Fruit fly (Drosophila melanogaster) whole organism, embryonic: ENCODE results near the gene CG15423.

Experiments
- Bdp1 ChIP-seq: fragments of 200-800 bp; sonication (Bioruptor generic); optimal IDR thresholded peaks from 3 replicates; lab custom pipeline; 2016; ENCODE audit warnings: missing biosample characterization, missing genetic modification characterization
- CG10959 ChIP-seq: fragments of 200-800 bp; sonication (Bioruptor generic); IDR thresholded peaks from 2 replicates; pipeline ENCODE4 v1.3.6; 2022; ENCODE audit warnings: missing biosample characterization, missing genetic modification characterization
- CG12769 ChIP-seq: fragments of 200-800 bp; sonication (Bioruptor generic); optimal IDR thresholded peaks from 2 replicates; lab custom pipeline; 2019; ENCODE audit warnings: missing biosample characterization, mild to moderate bottlenecking, missing genetic modification characterization, moderate library complexity
- CG13296 ChIP-seq: fragments of 200-800 bp; sonication (Bioruptor generic); optimal IDR thresholded peaks from 3 replicates; lab custom pipeline; 2018; ENCODE audit warnings: missing biosample characterization, mild to moderate bottlenecking, missing genetic modification characterization
- CG16815 ChIP-seq: fragments of 200-800 bp; sonication (Bioruptor generic); optimal IDR thresholded peaks from 3 replicates; lab custom pipeline; 2017; ENCODE audit warnings: missing biosample characterization, mild to moderate bottlenecking, missing genetic modification characterization
- CG2678 ChIP-seq: fragments of 200-800 bp; sonication (Bioruptor generic); optimal IDR thresholded peaks from 3 replicates; lab custom pipeline; 2019; ENCODE audit warnings: missing biosample characterization, mild to moderate bottlenecking, missing genetic modification characterization, moderate library complexity
- CG3407 ChIP-seq: fragments of 200-800 bp; sonication (Bioruptor generic); optimal IDR thresholded peaks from 2 replicates; lab custom pipeline; 2018; ENCODE audit warnings: missing biosample characterization, mild to moderate bottlenecking, missing genetic modification characterization
- CG4404 ChIP-seq: fragments of 200-800 bp; sonication (Bioruptor generic); IDR thresholded peaks from 2 replicates; pipeline ENCODE4 v1.3.6; 2022; ENCODE audit warnings: missing biosample characterization, missing genetic modification characterization
- CG4820 ChIP-seq: fragments of 200-800 bp; sonication (Bioruptor generic); optimal IDR thresholded peaks from 3 replicates; lab custom pipeline; 2016; ENCODE audit warnings: missing biosample characterization, missing genetic modification characterization
- CG6813 ChIP-seq: fragments of 200-800 bp; sonication (Bioruptor generic); optimal IDR thresholded peaks from 2 replicates; lab custom pipeline; 2017; ENCODE audit warnings: missing biosample characterization, missing genetic modification characterization, mild to moderate bottlenecking, moderate library complexity, missing genetic modification reagents
- CG7556 ChIP-seq: fragments of 200-800 bp; sonication (Bioruptor generic); optimal IDR thresholded peaks from 2 replicates; lab custom pipeline; 2017; ENCODE audit warnings: missing biosample characterization, mild to moderate bottlenecking, missing genetic modification characterization
- CG7963 ChIP-seq: fragments of 200-800 bp; sonication (Bioruptor generic); IDR thresholded peaks from 3 replicates; pipeline ENCODE4 v1.3.6; 2022; ENCODE audit warnings: missing biosample characterization, missing genetic modification characterization; ENCODE audit not compliant: partially characterized antibody
- Ets65A ChIP-seq: fragments of 200-800 bp; sonication (Bioruptor generic); peaks from one replicate; lab custom pipeline; 2016; ENCODE audit warnings: missing biosample characterization, missing genetic modification characterization
- Fer1 ChIP-seq: fragments of 200-800 bp; sonication (Bioruptor generic); optimal IDR thresholded peaks from 2 replicates; lab custom pipeline; 2017; ENCODE audit warnings: missing biosample characterization, mild to moderate bottlenecking, missing genetic modification characterization
- Hey ChIP-seq: fragments of 200-800 bp; sonication (Bioruptor generic); optimal IDR thresholded peaks from 3 replicates; lab custom pipeline; 2018; ENCODE audit warnings: missing biosample characterization, mild to moderate bottlenecking, missing genetic modification characterization
- Lpt ChIP-seq: fragments of >200 bp; optimal IDR thresholded peaks from 2 replicates; lab custom pipeline; 2018; ENCODE audit warnings: missing biosample characterization, missing genetic modification characterization
- Med ChIP-seq: fragments of 200-800 bp; sonication (Bioruptor generic); peaks from one replicate; lab custom pipeline; 2016; ENCODE audit warnings: missing biosample characterization, missing genetic modification characterization, mild to moderate bottlenecking, inconsistent platforms, moderate library complexity
- NC2β ChIP-seq: fragments of 200-800 bp; sonication (Bioruptor generic); optimal IDR thresholded peaks from 2 replicates; lab custom pipeline; 2016; ENCODE audit warnings: missing biosample characterization, missing genetic modification characterization
- Nf-YB ChIP-seq: fragments of 200-800 bp; sonication (Bioruptor generic); optimal IDR thresholded peaks from 3 replicates; lab custom pipeline; 2019; ENCODE audit warnings: missing biosample characterization, mild to moderate bottlenecking, missing genetic modification characterization, moderate library complexity
- Six4 ChIP-seq: fragments of 200-800 bp; sonication (Bioruptor generic); optimal IDR thresholded peaks from 2 replicates; lab custom pipeline; 2016; ENCODE audit warnings: missing biosample characterization, missing genetic modification characterization
- Vsx1 ChIP-seq: fragments of 200-800 bp; sonication (Bioruptor generic); optimal IDR thresholded peaks from 2 replicates; lab custom pipeline; 2017; ENCODE audit warnings: missing biosample characterization, mild to moderate bottlenecking, missing genetic modification characterization, missing genetic modification reagents
- abd-A ChIP-seq: fragments of 200-800 bp; sonication (Bioruptor generic); optimal IDR thresholded peaks from 3 replicates; lab custom pipeline; 2019; ENCODE audit warnings: missing biosample characterization, mild to moderate bottlenecking, missing genetic modification characterization, moderate library complexity
- ase ChIP-seq: fragments of 200-800 bp; sonication (Bioruptor generic); IDR thresholded peaks from 3 replicates; pipeline ENCODE4 v1.3.6; 2022; ENCODE audit warnings: missing biosample characterization, missing genetic modification characterization
- bbx ChIP-seq: fragments of 200-800 bp; sonication (Bioruptor generic); IDR thresholded peaks from 2 replicates; pipeline ENCODE4 v1.3.6; 2022; ENCODE audit warnings: missing biosample characterization, missing genetic modification characterization; ENCODE audit not compliant: partially characterized antibody
- cad ChIP-seq: fragments of >200 bp; optimal IDR thresholded peaks from 2 replicates; lab custom pipeline; 2017; ENCODE audit warnings: missing biosample characterization, missing genetic modification characterization
- chinmo ChIP-seq: fragments of 200-800 bp; sonication (Bioruptor generic); IDR thresholded peaks from 4 replicates; pipeline ENCODE4 v1.3.6; 2022; ENCODE audit warnings: missing biosample characterization, missing genetic modification characterization; ENCODE audit not compliant: partially characterized antibody
- ci ChIP-seq: fragments of 200-800 bp; sonication (Bioruptor generic); IDR thresholded peaks from 3 replicates; pipeline ENCODE4 v1.3.6; 2022; ENCODE audit warnings: missing biosample characterization, missing genetic modification characterization
- crol ChIP-seq: fragments of 200-800 bp; sonication (Bioruptor generic); IDR thresholded peaks from 2 replicates; pipeline ENCODE4 v1.3.6; 2022; ENCODE audit warnings: missing biosample characterization, missing genetic modification characterization
- eyg ChIP-seq: fragments of 200-800 bp; sonication (Bioruptor generic); optimal IDR thresholded peaks from 3 replicates; lab custom pipeline; 2016; ENCODE audit warnings: missing biosample characterization, missing genetic modification characterization
- fru ChIP-seq: fragments of >200 bp; optimal IDR thresholded peaks from 2 replicates; lab custom pipeline; 2017
- kay ChIP-seq: fragments of 200-800 bp; sonication (Bioruptor generic); optimal IDR thresholded peaks from 2 replicates; lab custom pipeline; 2016; ENCODE audit warnings: missing biosample characterization, missing genetic modification characterization
- ken ChIP-seq: fragments of 200-800 bp; sonication (Bioruptor generic); IDR thresholded peaks from 3 replicates; pipeline ENCODE4 v1.3.6; 2022; ENCODE audit warnings: missing biosample characterization, missing genetic modification characterization
- kni ChIP-seq: fragments of 200-800 bp; sonication (Bioruptor generic); optimal IDR thresholded peaks from 3 replicates; lab custom pipeline; 2017; ENCODE audit warnings: mild to moderate bottlenecking, missing biosample characterization, missing genetic modification reagents, missing genetic modification characterization
- mld ChIP-seq: fragments of 200-800 bp; sonication (Bioruptor generic); IDR thresholded peaks from 3 replicates; pipeline ENCODE4 v1.3.6; 2022; ENCODE audit warnings: missing biosample characterization, missing genetic modification characterization; ENCODE audit not compliant: partially characterized antibody
- nerfin-1 ChIP-seq: fragments of 200-800 bp; sonication (Bioruptor generic); optimal IDR thresholded peaks from 3 replicates; lab custom pipeline; 2019; ENCODE audit warnings: missing biosample characterization, mild to moderate bottlenecking, missing genetic modification characterization, moderate library complexity
- pros ChIP-seq: fragments of 200-800 bp; sonication (Bioruptor generic); optimal IDR thresholded peaks from 3 replicates; lab custom pipeline; 2019; ENCODE audit warnings: missing biosample characterization, mild to moderate bottlenecking, missing genetic modification characterization, moderate library complexity
- repo ChIP-seq: fragments of 200-800 bp; sonication (Bioruptor generic); optimal IDR thresholded peaks from 2 replicates; lab custom pipeline; 2016; ENCODE audit warnings: missing biosample characterization, missing genetic modification characterization
- scrt ChIP-seq: fragments of 200-800 bp; sonication (Bioruptor generic); optimal IDR thresholded peaks from 2 replicates; lab custom pipeline; 2018; ENCODE audit warnings: missing biosample characterization, mild to moderate bottlenecking, missing genetic modification characterization, moderate library complexity
- sens ChIP-seq: fragments of 200-800 bp; sonication (Bioruptor generic); peaks from one replicate; lab custom pipeline; 2016; ENCODE audit warnings: missing biosample characterization, missing genetic modification characterization
- tll ChIP-seq, 2 experiments: fragments of 200-800 bp in 1 of 2; fragments of >200 bp in 1 of 2; sonication (Bioruptor generic) in 1 of 2; optimal IDR thresholded peaks; 2 replicates each; lab custom pipeline; 2017 to 2019; ENCODE audit warnings: missing biosample characterization in 2 of 2, missing genetic modification characterization in 2 of 2, mild to moderate bottlenecking in 1 of 2, moderate library complexity in 1 of 2
- unpg ChIP-seq: fragments of 200-800 bp; sonication (Bioruptor generic); optimal IDR thresholded peaks from 3 replicates; lab custom pipeline; 2018; ENCODE audit warnings: missing biosample characterization, mild to moderate bottlenecking, missing genetic modification characterization, moderate library complexity
- zfh1 ChIP-seq: fragments of 200-800 bp; sonication (Bioruptor generic); IDR thresholded peaks from 3 replicates; pipeline ENCODE4 v1.3.6; 2022; ENCODE audit warnings: missing biosample characterization, missing genetic modification characterization

Gene CG15423

DNA sequence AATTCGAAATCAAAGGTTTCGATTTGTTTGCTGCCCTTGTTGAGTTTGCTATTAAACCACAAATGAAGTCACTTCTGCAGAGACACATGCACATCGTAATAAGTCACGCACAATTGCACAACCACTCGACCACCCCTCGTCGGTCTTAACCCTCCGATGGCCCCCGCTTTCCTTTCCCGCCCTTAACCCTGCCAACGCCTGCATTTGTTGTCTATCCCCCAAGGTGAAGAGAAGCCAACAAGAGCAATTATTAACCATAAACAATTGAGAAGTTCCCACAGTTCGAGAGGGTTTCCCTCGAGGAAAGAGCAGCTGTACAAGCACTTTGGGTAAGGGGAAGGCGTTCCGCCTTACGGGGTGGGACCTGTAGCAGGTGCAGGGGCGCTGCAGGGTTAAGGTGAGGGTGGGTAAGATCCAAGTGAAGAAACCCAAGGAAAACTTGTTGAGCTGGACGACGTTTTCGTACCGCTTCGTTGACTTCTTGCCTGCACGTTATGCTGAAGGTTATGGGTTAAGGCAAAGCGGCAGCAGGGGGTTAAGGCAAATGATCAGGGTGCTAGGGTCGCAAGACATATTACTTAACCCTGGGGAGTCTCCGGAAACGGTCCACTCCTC lies 17.6 kb downstream of the CG15423 start:
- TF ChIP-seq Fer1 (GFP tag; lab: Kevin White, UChicago) (peak; percentile 25), kni (peak; percentile 45), Ets65A (peak; percentile 81), crol (peak; percentile 56), cad (GFP tag; lab: Kevin White, UChicago) (no peak), pros (GFP tag; lab: Kevin White, UChicago) (peak; percentile 98), Med (GFP tag; lab: Kevin White, UChicago) (peak; percentile 24), fru (lab: Kevin White, UChicago) (no peak), mld (0 out of 3 replicates have a peak, but pooled peaks have one; percentile 40), CG7556 (GFP tag; lab: Kevin White, UChicago) (no peak), nerfin-1 (tag; lab: Kevin White, UChicago) (peak; percentile 16), CG4404 (no peak), CG13296 (no peak), kay (GFP tag; lab: Kevin White, UChicago) (no peak), CG4820 (GFP tag; lab: Kevin White, UChicago) (no peak), scrt (peak; percentile 72), bbx (GFP tag; lab: Robert Waterston, UW) (peak; percentile 30; the same call in 1 of the 2 replicates), abd-A (tag; lab: Kevin White, UChicago) (peak; percentile 38), ase (0 out of 3 replicates have a peak, but pooled peaks have one; percentile 19), CG3407 (GFP tag; lab: Kevin White, UChicago) (no peak), sens (peak; percentile 69), CG10959 (GFP tag; lab: Robert Waterston, UW) (peak; percentile 32; the same call in 1 of the 2 replicates), Hey (tag; lab: Kevin White, UChicago) (no peak), chinmo (GFP tag; lab: Robert Waterston, UW) (0 out of 4 replicates have a peak, but pooled peaks have one; percentile 34), Vsx1 (no peak), tll (GFP tag; optimal IDR thresholded peaks at IDR 0.05; lab: Kevin White, UChicago) (peak in 1 of 2 experiments; percentile 33)

DNA sequence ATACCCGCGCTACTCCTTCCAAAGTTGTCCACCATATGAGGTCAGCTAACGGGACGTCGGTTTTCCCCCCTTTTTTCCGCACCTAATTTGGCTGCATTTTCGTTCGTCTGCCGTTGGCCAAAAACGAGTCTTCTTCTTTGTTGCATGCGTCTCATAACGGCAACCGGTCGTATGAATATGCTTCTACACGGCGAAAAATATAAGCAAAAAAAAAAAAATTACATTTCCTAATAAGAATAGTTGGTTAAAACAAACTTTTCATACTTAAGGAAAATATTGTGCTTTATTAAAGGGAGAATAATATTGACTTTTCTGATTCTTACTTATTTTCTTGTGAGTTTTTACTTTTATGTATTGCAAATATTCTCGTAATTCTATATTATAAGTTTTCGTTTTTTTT lies 19.2 kb downstream of the CG15423 start:
- TF ChIP-seq ci (0 out of 3 replicates have a peak, but pooled peaks have one; percentile 7), Lpt (GFP tag; lab: Kevin White, UChicago) (no peak), Nf-YB (GFP tag; lab: Kevin White, UChicago) (no peak), CG2678 (no peak), CG4820 (GFP tag; lab: Kevin White, UChicago) (no peak), zfh1 (GFP tag; lab: Robert Waterston, UW) (0 out of 3 replicates have a peak, but pooled peaks have one; percentile 10), CG6813 (GFP tag; lab: Kevin White, UChicago) (no peak), repo (GFP tag; lab: Kevin White, UChicago) (no peak), CG7963 (GFP tag; lab: Robert Waterston, UW) (no peak), NC2β (GFP tag; lab: Kevin White, UChicago) (no peak), Six4 (GFP tag; lab: Kevin White, UChicago) (no peak), unpg (GFP tag; lab: Kevin White, UChicago) (no peak), Bdp1 (GFP tag; lab: Kevin White, UChicago) (no peak), CG16815 (no peak), eyg (GFP tag; lab: Kevin White, UChicago) (no peak), CG10959 (GFP tag; lab: Robert Waterston, UW) (no peak), CG12769 (no peak), ken (GFP tag; lab: Robert Waterston, UW) (no peak)
- TF ChIP-seq, all 482 proteins: peak for 2
